Worm (Caenorhabditis elegans): ENCODE measurements around the gene sto-1.

DNA sequence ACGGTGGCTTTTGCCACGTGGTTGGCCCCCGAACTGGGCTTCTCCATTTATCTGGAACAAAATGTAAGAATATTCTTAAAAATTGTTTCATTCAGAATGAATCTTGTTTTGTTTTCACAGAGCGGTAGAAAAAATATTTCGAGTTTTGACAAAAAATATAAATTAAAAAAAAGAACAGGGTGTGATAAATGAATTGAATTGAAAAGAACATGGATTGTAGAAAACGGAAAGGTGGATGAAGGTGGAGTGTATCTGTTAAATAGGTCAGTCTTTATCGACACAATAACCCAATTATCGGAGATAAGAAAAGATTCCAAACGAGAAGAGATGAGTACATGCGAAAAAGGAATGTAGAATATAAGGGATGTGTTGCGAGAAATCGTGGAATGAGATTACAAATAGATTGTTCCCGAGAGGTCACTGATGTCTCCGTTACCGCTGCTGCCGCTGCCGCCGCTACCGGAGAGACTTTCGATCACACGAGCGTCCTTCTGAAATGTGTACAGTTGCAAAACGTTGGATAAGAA, 24.8 kb upstream of the sto-1 start, which contains the start of gene dpy-7:
- TF ChIP-seq pes-1 (GFP tag; IDR thresholded peaks at IDR 0.05): no peak
- TF ChIP-seq ets-7 (tag; optimal IDR thresholded peaks at IDR 0.05): no peak
- TF ChIP-seq ceh-36 (tag; optimal IDR thresholded peaks at IDR 0.05): no peak
- TF ChIP-seq hmbx-1 (tag; optimal IDR thresholded peaks at IDR 0.05): no peak
- no peak for TF ChIP-seq ceh-13 (GFP tag; optimal IDR thresholded peaks at IDR 0.05)
- TF ChIP-seq aly-1 (tag; optimal IDR thresholded peaks at IDR 0.05): no peak
- no peak for TF ChIP-seq ama-1 (optimal IDR thresholded peaks at IDR 0.05)
- TF ChIP-seq tbx-37 (GFP tag; conservative IDR thresholded peaks at IDR 0.05): no peak
- no peak for TF ChIP-seq F13C5.2 (tag; optimal IDR thresholded peaks at IDR 0.05)
- no peak for TF ChIP-seq B0310.2 (tag; optimal IDR thresholded peaks at IDR 0.05)

All from whole organism, early embryonic.